Worm (Caenorhabditis elegans) whole organism, late embryonic: ENCODE results near the gene F52F10.2.

Source experiments
- T23F11.4 ChIP-seq: fragments of 200-800 bp; sonication (Bioruptor generic); optimal IDR thresholded peaks from 2 replicates; lab custom pipeline; 2018; ENCODE audit warnings: mild to moderate bottlenecking, missing genetic modification characterization, missing compliant biosample characterization
- ama-1 ChIP-seq: fragments of 150-350 bp; optimal IDR thresholded peaks from 2 replicates; lab custom pipeline; 2014
- ceh-6 ChIP-seq: fragments of 200-800 bp; sonication (Bioruptor generic); optimal IDR thresholded peaks from 2 replicates; lab custom pipeline; 2018; ENCODE audit warnings: mild to moderate bottlenecking, missing genetic modification characterization, missing compliant biosample characterization
- che-1 ChIP-seq: sonication (generic microtip); optimal IDR thresholded peaks from 2 replicates; lab custom pipeline; 2016; ENCODE audit warnings: mild to moderate bottlenecking, missing genetic modification characterization, missing compliant biosample characterization
- lim-6 ChIP-seq: sonication (generic microtip); optimal IDR thresholded peaks from 2 replicates; lab custom pipeline; 2016; ENCODE audit warnings: missing genetic modification characterization, missing compliant biosample characterization

DNA sequence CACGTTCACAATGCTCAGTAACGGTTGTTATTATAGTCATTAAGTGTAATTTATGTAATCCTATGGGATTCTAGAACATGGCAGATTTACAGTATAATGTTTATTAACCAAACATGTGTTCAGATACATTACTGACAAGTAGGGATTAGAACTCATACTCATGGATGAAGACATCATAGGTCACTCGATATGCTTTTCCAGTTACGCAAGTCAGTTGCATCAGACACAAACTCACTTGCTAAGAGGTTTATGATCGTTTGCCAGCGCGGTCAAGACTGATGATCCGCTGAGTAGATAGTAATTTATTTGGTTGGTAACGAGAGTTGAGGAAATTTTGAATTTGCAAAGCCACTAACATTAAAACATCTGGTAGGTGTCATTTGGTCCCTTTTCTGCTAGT is 26.7 kb downstream of the F52F10.2 start:
- TF ChIP-seq ceh-6: no peak
- TF ChIP-seq ama-1 (lab: Kevin White, UChicago): no peak
- TF ChIP-seq T23F11.4 (GFP tag; lab: Kevin White, UChicago): no peak
- no peak for TF ChIP-seq che-1 (tag; lab: Kevin White, UChicago)
- TF ChIP-seq lim-6 (tag; lab: Kevin White, UChicago): no peak
